Fruit fly (Drosophila melanogaster): ENCODE data around the gene CCT1.

Gene CCT1

dm6 chr3R:22530305-22530704 is 39.1 kb upstream of the CCT1 start, which contains the start of gene CG33099 (continued):
- TF ChIP-seq hbn (GFP tag; IDR thresholded peaks at IDR 0.05; ENCODE audit: partially characterized antibody) (no peak), repo (GFP tag; optimal IDR thresholded peaks at IDR 0.05) (no peak), CG11695 (GFP tag; IDR thresholded peaks at IDR 0.05) (no peak), CG10565 (GFP tag; optimal IDR thresholded peaks at IDR 0.05) (no peak), H15 (GFP tag; IDR thresholded peaks at IDR 0.05) (no peak), cato (GFP tag; optimal IDR thresholded peaks at IDR 0.05; ENCODE audit: borderline replicate concordance) (no peak), MBD-R2 (GFP tag; IDR thresholded peaks at IDR 0.05) (no peak), aop (GFP tag; IDR thresholded peaks at IDR 0.05) (0 out of 2 replicates have a peak, but pooled peaks have one; percentile 24), CG10431 (GFP tag; optimal IDR thresholded peaks at IDR 0.05) (no peak), Ssrp (tag; optimal IDR thresholded peaks at IDR 0.05) (no peak), gcm2 (GFP tag; optimal IDR thresholded peaks at IDR 0.05) (no peak), Pdp1 (GFP tag; optimal IDR thresholded peaks at IDR 0.05) (peak in 1 of 2 experiments; percentile 69), Bteb2 (GFP tag; optimal IDR thresholded peaks at IDR 0.05) (peak; percentile 23), dmrt99B (tag; optimal IDR thresholded peaks at IDR 0.05) (peak; percentile 4), MESR4 (GFP tag; optimal IDR thresholded peaks at IDR 0.05) (no peak), Opbp (GFP tag; IDR thresholded peaks at IDR 0.05; ENCODE audit: partially characterized antibody) (no peak), Awh (GFP tag; IDR thresholded peaks at IDR 0.05) (0 out of 2 replicates have a peak, but pooled peaks have one; percentile 40), cas (GFP tag; IDR thresholded peaks at IDR 0.05) (no peak), CG1792 (GFP tag; optimal IDR thresholded peaks at IDR 0.05) (peak; percentile 30), Taf1 (GFP tag; IDR thresholded peaks at IDR 0.05) (0 out of 2 replicates have a peak, but pooled peaks have one; percentile 16), CoRest (tag; optimal IDR thresholded peaks at IDR 0.05) (no peak), sug (tag; optimal IDR thresholded peaks at IDR 0.05) (peak; percentile 65), CG4282 (GFP tag; optimal IDR thresholded peaks at IDR 0.05) (no peak), Vsx1 (GFP tag; optimal IDR thresholded peaks at IDR 0.05) (peak; percentile 34), CG4328 (GFP tag; optimal IDR thresholded peaks at IDR 0.05) (peak; percentile 58), sens (GFP tag) (peak; percentile 83), hkb (optimal IDR thresholded peaks at IDR 0.05) (no peak), hkb (GFP tag; IDR thresholded peaks at IDR 0.05) (peak; percentile 62; the same call in 1 of the 2 replicates), corto (GFP tag; optimal IDR thresholded peaks at IDR 0.05) (no peak), CG7357 (GFP tag; IDR thresholded peaks at IDR 0.05) (no peak), Blimp-1 (GFP tag; optimal IDR thresholded peaks at IDR 0.05) (peak; percentile 34), Usf (GFP tag; optimal IDR thresholded peaks at IDR 0.05) (no peak), Antp (GFP tag; optimal IDR thresholded peaks at IDR 0.05) (peak; percentile 6), HHEX (GFP tag; optimal IDR thresholded peaks at IDR 0.05) (peak; percentile 29), CG4617 (GFP tag; optimal IDR thresholded peaks at IDR 0.05; ENCODE audit: borderline replicate concordance) (no peak), Dll (GFP tag; IDR thresholded peaks at IDR 0.05; ENCODE audit: partially characterized antibody) (no peak), CG12236 (GFP tag; optimal IDR thresholded peaks at IDR 0.05) (no peak), gro (GFP tag; optimal IDR thresholded peaks at IDR 0.05) (peak; percentile 54), her (GFP tag; optimal IDR thresholded peaks at IDR 0.05) (peak; percentile 11), chn (GFP tag; optimal IDR thresholded peaks at IDR 0.05) (no peak), CG15073 (GFP tag; optimal IDR thresholded peaks at IDR 0.05) (no peak), CG3163 (GFP tag; optimal IDR thresholded peaks at IDR 0.05) (no peak), CG31388 (GFP tag; optimal IDR thresholded peaks at IDR 0.05) (no peak), HLH3B (GFP tag; IDR thresholded peaks at IDR 0.05) (peak; percentile 47; the same call in 1 of the 2 replicates), CG13123 (GFP tag; optimal IDR thresholded peaks at IDR 0.05) (peak; percentile 30), CG4820 (GFP tag; optimal IDR thresholded peaks at IDR 0.05) (no peak), CG6854 (GFP tag; optimal IDR thresholded peaks at IDR 0.05) (no peak), CG6272 (GFP tag; IDR thresholded peaks at IDR 0.05) (no peak), Dref (GFP tag; IDR thresholded peaks at IDR 0.05) (no peak), gt (GFP tag; IDR thresholded peaks at IDR 0.05) (no peak), zfh2 (GFP tag; optimal IDR thresholded peaks at IDR 0.05) (no peak), CG2202 (tag; optimal IDR thresholded peaks at IDR 0.05) (peak; percentile 43)
